Worm (Caenorhabditis elegans) whole organism, early embryonic: Measurements from ENCODE around the gene fbxb-19.

Experiments
- B0310.2 ChIP-seq: sonication (generic microtip); optimal IDR thresholded peaks from 2 replicates; lab custom pipeline; 2016; ENCODE audit warnings: mild to moderate bottlenecking, missing genetic modification characterization, missing compliant biosample characterization
- F13C5.2 ChIP-seq: sonication (generic microtip); optimal IDR thresholded peaks from 2 replicates; lab custom pipeline; 2017; ENCODE audit warnings: mild to moderate bottlenecking, missing genetic modification characterization, inconsistent platforms, missing compliant biosample characterization
- aly-1 ChIP-seq: sonication (generic microtip); optimal IDR thresholded peaks from 2 replicates; lab custom pipeline; 2016; ENCODE audit warnings: missing genetic modification characterization, missing compliant biosample characterization
- ama-1 ChIP-seq: fragments of 150-350 bp; optimal IDR thresholded peaks from 2 replicates; lab custom pipeline; 2014
- ceh-13 ChIP-seq: fragments of 200-800 bp; sonication (Bioruptor generic); optimal IDR thresholded peaks from 2 replicates; lab custom pipeline; 2018; ENCODE audit warnings: mild to moderate bottlenecking, missing genetic modification characterization, missing compliant biosample characterization
- ceh-36 ChIP-seq: sonication (generic microtip); optimal IDR thresholded peaks from 2 replicates; lab custom pipeline; 2016; ENCODE audit warnings: missing genetic modification characterization, inconsistent platforms, missing compliant biosample characterization
- ets-7 ChIP-seq: sonication (generic microtip); optimal IDR thresholded peaks from 2 replicates; lab custom pipeline; 2016; ENCODE audit warnings: missing genotype, missing genetic modification characterization, missing compliant biosample characterization
- flt-1 ChIP-seq: fragments of 200-800 bp; sonication (Bioruptor generic); IDR thresholded peaks from 2 replicates; pipeline ENCODE4 v1.3.6; 2022; ENCODE audit warnings: missing genetic modification characterization, missing compliant biosample characterization
- hmbx-1 ChIP-seq: sonication (generic microtip); optimal IDR thresholded peaks from 2 replicates; lab custom pipeline; 2016; ENCODE audit warnings: mild to moderate bottlenecking, missing genetic modification characterization, missing compliant biosample characterization
- hmg-4 ChIP-seq: fragments of 200-800 bp; sonication (Bioruptor generic); optimal IDR thresholded peaks from 2 replicates; lab custom pipeline; 2018; ENCODE audit warnings: mild to moderate bottlenecking, missing genetic modification characterization, missing compliant biosample characterization
- hnd-1 ChIP-seq: sonication (generic microtip); optimal IDR thresholded peaks from 2 replicates; lab custom pipeline; 2016; ENCODE audit warnings: missing genetic modification characterization, missing compliant biosample characterization
- pes-1 ChIP-seq: fragments of 200-800 bp; sonication (Bioruptor generic); IDR thresholded peaks from 2 replicates; pipeline ENCODE4 v1.3.6; 2022; ENCODE audit warnings: missing genetic modification reagents, missing genetic modification characterization, missing compliant biosample characterization
- scrt-1 ChIP-seq: fragments of 200-800 bp; sonication (Bioruptor generic); IDR thresholded peaks from 2 replicates; pipeline ENCODE4 v1.3.6; 2022; ENCODE audit warnings: missing genetic modification characterization, missing compliant biosample characterization
- sea-1 ChIP-seq: fragments of 200-800 bp; sonication (Bioruptor generic); conservative IDR thresholded peaks from 2 replicates; pipeline ENCODE4 v1.3.6; 2022; ENCODE audit warnings: missing genetic modification characterization, missing compliant biosample characterization
- tbx-11 ChIP-seq: fragments of 200-800 bp; sonication (Bioruptor generic); IDR thresholded peaks from 2 replicates; pipeline ENCODE4 v1.3.6; 2022; ENCODE audit warnings: missing genetic modification characterization, missing compliant biosample characterization
- tbx-37 ChIP-seq: fragments of 200-800 bp; sonication (Bioruptor generic); conservative IDR thresholded peaks from 2 replicates; pipeline ENCODE4 v1.3.6; 2022; ENCODE audit warnings: missing genetic modification reagents, missing genetic modification characterization, missing compliant biosample characterization
- tra-4 ChIP-seq: sonication (generic microtip); optimal IDR thresholded peaks from 2 replicates; lab custom pipeline; 2017; ENCODE audit warnings: missing genetic modification characterization, missing compliant biosample characterization

Gene fbxb-19

DNA sequence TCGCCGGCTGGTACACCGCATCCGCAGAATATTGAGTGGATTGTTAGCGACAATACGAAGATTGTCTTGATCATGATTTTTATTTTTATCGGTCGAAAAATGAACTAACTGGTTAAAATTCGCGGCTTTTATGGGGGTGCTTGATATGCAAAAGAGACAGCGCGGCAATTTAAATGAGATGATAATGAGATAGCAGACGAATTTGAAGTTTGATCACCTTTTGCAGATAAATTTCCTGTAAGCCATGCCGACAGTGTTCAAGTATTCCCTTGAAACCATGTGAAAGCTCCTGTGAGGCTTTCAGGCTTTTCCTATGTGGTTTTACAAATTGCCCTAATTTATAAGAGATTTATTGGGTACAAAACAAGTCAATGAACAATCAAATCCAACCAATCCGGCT lies 42.8 kb downstream of the fbxb-19 start, which contains the start of gene ZC204.17:
ZC204.17 (minus strand) TSS at position 101 of the 400 bp plus-strand sequence.
- TF ChIP-seq scrt-1 (GFP tag; lab: Robert Waterston, UW) (no peak), aly-1 (tag; lab: Kevin White, UChicago) (no peak), ets-7 (tag; lab: Kevin White, UChicago) (no peak), pes-1 (GFP tag; lab: Robert Waterston, UW) (no peak), flt-1 (no peak), hmbx-1 (tag; lab: Kevin White, UChicago) (no peak), tra-4 (tag; lab: Kevin White, UChicago) (no peak), tbx-37 (no peak), ceh-13 (no peak), tbx-11 (GFP tag; lab: Robert Waterston, UW) (no peak), sea-1 (no peak), ceh-36 (tag; lab: Kevin White, UChicago) (no peak), hmg-4 (no peak), F13C5.2 (tag; lab: Kevin White, UChicago) (no peak), ama-1 (lab: Kevin White, UChicago) (no peak), hnd-1 (tag; lab: Kevin White, UChicago) (no peak), B0310.2 (tag; lab: Kevin White, UChicago) (no peak)

DNA sequence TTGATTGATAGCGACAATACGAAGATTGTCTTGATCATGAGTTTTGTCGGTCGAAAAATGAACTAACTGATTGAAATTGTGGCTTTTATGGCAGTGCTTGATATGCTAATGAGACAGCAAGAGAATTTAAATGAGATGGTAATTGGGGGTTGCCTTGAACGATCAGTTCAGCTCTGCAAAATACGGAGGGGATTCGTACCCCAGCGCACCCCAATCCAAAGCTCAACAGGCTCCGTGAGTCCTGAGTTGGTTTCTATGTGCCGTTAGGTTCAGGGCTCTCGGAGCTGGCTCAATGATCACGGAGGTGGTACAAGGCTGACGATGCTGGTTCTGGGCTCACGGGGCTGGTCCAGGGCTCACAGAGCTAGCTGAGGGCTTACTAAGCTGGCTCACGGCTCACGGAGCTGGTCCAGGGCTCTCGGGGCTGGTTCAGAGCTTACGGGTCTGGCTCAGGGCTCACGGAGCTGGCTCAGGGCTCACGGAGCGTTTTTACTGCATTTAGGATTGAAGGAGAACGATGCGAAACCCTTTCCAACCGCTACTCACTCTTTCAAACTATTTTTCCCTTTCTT lies 44.1 kb downstream of the fbxb-19 start, which contains the start of gene ZC204.6:
ZC204.6 (minus strand) TSS at position 51 of the 572 bp plus-strand sequence.
- TF ChIP-seq pes-1 (GFP tag; lab: Robert Waterston, UW) (no peak), B0310.2 (tag; lab: Kevin White, UChicago) (no peak), tbx-37 (no peak), scrt-1 (GFP tag; lab: Robert Waterston, UW) (no peak), hmg-4 (no peak), sea-1 (no peak), ama-1 (lab: Kevin White, UChicago) (no peak), ceh-36 (tag; lab: Kevin White, UChicago) (no peak), F13C5.2 (tag; lab: Kevin White, UChicago) (no peak), aly-1 (tag; lab: Kevin White, UChicago) (no peak), ets-7 (tag; lab: Kevin White, UChicago) (no peak), hmbx-1 (tag; lab: Kevin White, UChicago) (no peak), tra-4 (tag; lab: Kevin White, UChicago) (no peak), hnd-1 (tag; lab: Kevin White, UChicago) (no peak), tbx-11 (GFP tag; lab: Robert Waterston, UW) (no peak), flt-1 (no peak), ceh-13 (no peak)

- TF ChIP-seq ama-1 (lab: Kevin White, UChicago) (no peak), aly-1 (tag; lab: Kevin White, UChicago) (no peak), ets-7 (tag; lab: Kevin White, UChicago) (no peak), tra-4 (tag; lab: Kevin White, UChicago) (no peak), B0310.2 (tag; lab: Kevin White, UChicago) (no peak), sea-1 (no peak)
Observed at ce11 chrII:1640496-1640895, 48.5 kb downstream of the fbxb-19 start, which contains the start of gene srh-72. Gene srh-72 (minus strand): TSS chrII:1640596.
